Worm (Caenorhabditis elegans) whole organism, young adult: Measurements from ENCODE around the gene Y39A3CL.3.
A peak's percentile ranks its signal among the peaks of the same experiment; 100 is the strongest.

Source experiments
- B0019.2 ChIP-seq: fragments of 200-800 bp; sonication (Bioruptor generic); conservative IDR thresholded peaks from 2 replicates; pipeline ENCODE4 v1.3.6; 2022; ENCODE audit warnings: missing genetic modification reagents, missing genetic modification characterization, missing compliant biosample characterization
- B0035.1 ChIP-seq: sonication (generic microtip); optimal IDR thresholded peaks from 2 replicates; lab custom pipeline; 2016; ENCODE audit warnings: missing genetic modification characterization, mild to moderate bottlenecking, missing compliant biosample characterization, missing genotype, missing genetic modification reagents
- C17E4.6 ChIP-seq: fragments of 200-800 bp; sonication (Bioruptor generic); IDR thresholded peaks from 2 replicates; pipeline ENCODE4 v1.3.6; 2022; ENCODE audit warnings: missing genetic modification reagents, missing genetic modification characterization, missing compliant biosample characterization
- F22D6.2 ChIP-seq: sonication (generic microtip); optimal IDR thresholded peaks from 2 replicates; lab custom pipeline; 2016; ENCODE audit warnings: mild to moderate bottlenecking, missing genetic modification characterization, missing compliant biosample characterization
- F23B12.7 ChIP-seq: sonication (generic microtip); optimal IDR thresholded peaks from 2 replicates; lab custom pipeline; 2017; ENCODE audit warnings: missing genetic modification characterization, mild to moderate bottlenecking, missing compliant biosample characterization, antibody characterized with exemption, moderate library complexity; ENCODE audit not compliant: insufficient read depth
- F37B4.10 ChIP-seq: fragments of 200-800 bp; sonication (Bioruptor generic); IDR thresholded peaks from 2 replicates; pipeline ENCODE4 v1.3.6; 2022; ENCODE audit warnings: missing genetic modification characterization, missing compliant biosample characterization
- F49E8.2 ChIP-seq: sonication (generic microtip); optimal IDR thresholded peaks from 3 replicates; lab custom pipeline; 2017; ENCODE audit warnings: missing genetic modification characterization, mild to moderate bottlenecking, missing compliant biosample characterization, antibody characterized with exemption, moderate library complexity; ENCODE audit not compliant: insufficient read depth
- K11D2.4 ChIP-seq: fragments of 200-800 bp; sonication (Bioruptor generic); IDR thresholded peaks from 2 replicates; pipeline ENCODE4 v1.3.6; 2022; ENCODE audit warnings: missing genetic modification reagents, missing genetic modification characterization, missing compliant biosample characterization
- K12H6.12 ChIP-seq: fragments of 200-800 bp; sonication (Bioruptor generic); optimal IDR thresholded peaks from 2 replicates; lab custom pipeline; 2018; ENCODE audit warnings: mild to moderate bottlenecking, missing genetic modification characterization, missing compliant biosample characterization
- T26A5.8 ChIP-seq: sonication (generic microtip); optimal IDR thresholded peaks from 2 replicates; lab custom pipeline; 2016; ENCODE audit warnings: missing genetic modification characterization, missing compliant biosample characterization
- aptf-2 ChIP-seq: fragments of 200-800 bp; sonication (Bioruptor generic); conservative IDR thresholded peaks from 2 replicates; pipeline ENCODE4 v1.3.6; 2022; ENCODE audit warnings: missing genetic modification reagents, missing genetic modification characterization, missing compliant biosample characterization
- cebp-1 ChIP-seq, 2 experiments: fragments of 200-800 bp in 1 of 2; sonication (Bioruptor generic) in 1 of 2; sonication (generic microtip) in 1 of 2; IDR thresholded peaks in 1 of 2; optimal IDR thresholded peaks in 1 of 2; 2 replicates each; pipeline versions ENCODE4 v1.3.6 to Lab custom; 2017 to 2022; ENCODE audit warnings: missing compliant biosample characterization in 2 of 2, missing genetic modification characterization in 2 of 2, mild to moderate bottlenecking in 1 of 2, missing genetic modification reagents in 1 of 2, moderate library complexity in 1 of 2
- ceh-100 ChIP-seq: fragments of 200-800 bp; sonication (Bioruptor generic); IDR thresholded peaks from 2 replicates; pipeline ENCODE4 v1.3.6; 2022; ENCODE audit warnings: missing genetic modification reagents, missing genetic modification characterization, missing compliant biosample characterization
- ceh-40 ChIP-seq: fragments of 200-800 bp; sonication (Bioruptor generic); IDR thresholded peaks from 2 replicates; pipeline ENCODE4 v1.3.6; 2022; ENCODE audit warnings: missing genetic modification characterization, missing compliant biosample characterization
- ceh-79 ChIP-seq: sonication (generic microtip); optimal IDR thresholded peaks from 2 replicates; lab custom pipeline; 2017; ENCODE audit warnings: mild to moderate bottlenecking, missing genetic modification characterization, missing compliant biosample characterization
- dpff-1 ChIP-seq: sonication (generic microtip); optimal IDR thresholded peaks from 2 replicates; lab custom pipeline; 2017; ENCODE audit warnings: mild to moderate bottlenecking, missing genetic modification characterization, missing compliant biosample characterization
- egl-18 ChIP-seq: fragments of 200-800 bp; sonication (Bioruptor generic); IDR thresholded peaks from 2 replicates; pipeline ENCODE4 v1.3.6; 2022; ENCODE audit warnings: missing genetic modification reagents, missing genetic modification characterization, missing compliant biosample characterization
- egrh-3 ChIP-seq: fragments of 200-800 bp; sonication (Bioruptor generic); IDR thresholded peaks from 2 replicates; pipeline ENCODE4 v1.3.6; 2022; ENCODE audit warnings: missing genetic modification reagents, missing genetic modification characterization, missing compliant biosample characterization
- ets-4 ChIP-seq: fragments of 200-800 bp; sonication (Bioruptor generic); optimal IDR thresholded peaks from 2 replicates; lab custom pipeline; 2018; ENCODE audit warnings: mild to moderate bottlenecking, missing genetic modification characterization, missing compliant biosample characterization
- hlh-12 ChIP-seq: sonication (generic microtip); optimal IDR thresholded peaks from 2 replicates; lab custom pipeline; 2016; ENCODE audit warnings: missing genetic modification characterization, missing compliant biosample characterization
- hmg-20 ChIP-seq: fragments of 200-800 bp; sonication (Bioruptor generic); IDR thresholded peaks from 2 replicates; pipeline ENCODE4 v1.3.6; 2022; ENCODE audit warnings: missing genetic modification reagents, missing genetic modification characterization, missing compliant biosample characterization
- let-607 ChIP-seq, 2 experiments: fragments of 200-800 bp in 1 of 2; sonication (Bioruptor generic) in 1 of 2; sonication (generic microtip) in 1 of 2; optimal IDR thresholded peaks; 2 replicates each; lab custom pipeline; 2016 to 2018; ENCODE audit warnings: mild to moderate bottlenecking in 2 of 2, missing compliant biosample characterization in 2 of 2, missing genetic modification characterization in 2 of 2, moderate library complexity in 2 of 2, missing genotype in 1 of 2
- lir-1 ChIP-seq: fragments of 200-800 bp; sonication (Bioruptor generic); conservative IDR thresholded peaks from 2 replicates; pipeline ENCODE4 v1.3.6; 2022; ENCODE audit warnings: missing genetic modification reagents, missing genetic modification characterization, missing compliant biosample characterization
- madf-10 ChIP-seq: sonication (generic microtip); optimal IDR thresholded peaks from 2 replicates; lab custom pipeline; 2016; ENCODE audit warnings: mild to moderate bottlenecking, missing genetic modification characterization, missing compliant biosample characterization
- nfya-2 ChIP-seq: fragments of 200-800 bp; sonication (Bioruptor generic); IDR thresholded peaks from 2 replicates; pipeline ENCODE4 v1.3.6; 2022; ENCODE audit warnings: missing genetic modification reagents, missing genetic modification characterization, missing compliant biosample characterization
- nhr-179 ChIP-seq: sonication (generic microtip); optimal IDR thresholded peaks from 2 replicates; lab custom pipeline; 2016; ENCODE audit warnings: mild to moderate bottlenecking, missing genetic modification characterization, missing compliant biosample characterization
- repo-1 ChIP-seq: sonication (generic microtip); optimal IDR thresholded peaks from 2 replicates; lab custom pipeline; 2017; ENCODE audit warnings: mild to moderate bottlenecking, missing genetic modification characterization, missing compliant biosample characterization
- rpc-1 ChIP-seq, 2 experiments: fragments of 150-350 bp in 1 of 2; sonication (generic microtip) in 1 of 2; optimal IDR thresholded peaks; 2 replicates each; lab custom pipeline; 2014 to 2018; ENCODE audit warnings: missing biosample characterization in 1 of 2, missing genetic modification characterization in 1 of 2, missing genetic modification reagents in 1 of 2, missing genotype in 1 of 2
- sea-2 ChIP-seq: fragments of 200-800 bp; sonication (Bioruptor generic); IDR thresholded peaks from 2 replicates; pipeline ENCODE4 v1.3.6; 2022; ENCODE audit warnings: missing genetic modification characterization, missing compliant biosample characterization
- tbx-9 ChIP-seq: sonication (generic microtip); optimal IDR thresholded peaks from 2 replicates; lab custom pipeline; 2016; ENCODE audit warnings: borderline replicate concordance, missing genetic modification characterization, inconsistent platforms, missing compliant biosample characterization
- tlf-1 ChIP-seq: fragments of 200-800 bp; sonication (Bioruptor generic); optimal IDR thresholded peaks from 2 replicates; lab custom pipeline; 2018; ENCODE audit warnings: mild to moderate bottlenecking, missing genetic modification characterization, missing compliant biosample characterization
- unc-130 ChIP-seq: sonication (generic microtip); optimal IDR thresholded peaks from 2 replicates; lab custom pipeline; 2016; ENCODE audit warnings: missing genetic modification reagents, missing genetic modification characterization, missing compliant biosample characterization
- unc-62 ChIP-seq: fragments of 150-350 bp; optimal IDR thresholded peaks from 2 replicates; lab custom pipeline; 2014; ENCODE audit warnings: missing biosample characterization, missing genetic modification reagents, missing genetic modification characterization
- zfh-2 ChIP-seq: fragments of 200-800 bp; sonication (Bioruptor generic); conservative IDR thresholded peaks from 2 replicates; pipeline ENCODE4 v1.3.6; 2022; ENCODE audit warnings: missing genetic modification reagents, missing genetic modification characterization, missing compliant biosample characterization
- ztf-28 ChIP-seq: fragments of 200-800 bp; sonication (Bioruptor generic); IDR thresholded peaks from 2 replicates; pipeline ENCODE4 v1.3.6; 2022; ENCODE audit warnings: missing genetic modification reagents, missing genetic modification characterization, missing compliant biosample characterization

The Y39A3CL.3 gene

ce11 chrIII:1788033-1788432 lies 10.4 kb downstream of the Y39A3CL.3 start, which contains the start of gene rimb-1:
Gene rimb-1 (plus strand): TSS chrIII:1788333.
- TF ChIP-seq C17E4.6, result no peak
- TF ChIP-seq F22D6.2 (tag; lab: Kevin White, UChicago), result no peak
- no peak for TF ChIP-seq sea-2 (GFP tag; lab: Robert Waterston, UW)
- no peak for TF ChIP-seq nhr-179 (tag; lab: Kevin White, UChicago)
- TF ChIP-seq aptf-2 (GFP tag; lab: Robert Waterston, UW), result no peak
- no peak for TF ChIP-seq ceh-100 (GFP tag; lab: Robert Waterston, UW)
- TF ChIP-seq let-607 (tag; optimal IDR thresholded peaks at IDR 0.05; lab: Kevin White, UChicago), result no peak
- no peak for TF ChIP-seq tlf-1 (GFP tag; lab: Kevin White, UChicago)
- no peak for TF ChIP-seq ets-4 (GFP tag; lab: Kevin White, UChicago)
- TF ChIP-seq nfya-2 (GFP tag; lab: Robert Waterston, UW), result no peak
- TF ChIP-seq ceh-79 (tag; lab: Kevin White, UChicago), result no peak
- TF ChIP-seq F23B12.7 (tag; lab: Kevin White, UChicago), result no peak
- TF ChIP-seq rpc-1 (optimal IDR thresholded peaks at IDR 0.05; lab: Kevin White, UChicago), result no peak
- TF ChIP-seq rpc-1 (tag; optimal IDR thresholded peaks at IDR 0.05; lab: Kevin White, UChicago), result no peak
- TF ChIP-seq dpff-1 (tag; lab: Kevin White, UChicago), result no peak
- no peak for TF ChIP-seq K11D2.4 (GFP tag; lab: Robert Waterston, UW)
- TF ChIP-seq tbx-9 (tag; lab: Kevin White, UChicago), result no peak
- no peak for TF ChIP-seq T26A5.8 (tag; lab: Kevin White, UChicago)
- TF ChIP-seq B0035.1 (tag; lab: Kevin White, UChicago), result no peak

- TF ChIP-seq T26A5.8 (tag; lab: Kevin White, UChicago), result no peak
- TF ChIP-seq zfh-2 (GFP tag; lab: Robert Waterston, UW), result peak; percentile 79
- TF ChIP-seq egrh-3 (GFP tag; lab: Robert Waterston, UW), result peak; percentile 54; the same call in 1 of the 2 replicates
Observed at ce11 chrIII:1788972-1789371, 11.4 kb downstream of the Y39A3CL.3 start.

ce11 chrIII:1791949-1792348 lies 14.3 kb downstream of the Y39A3CL.3 start:
- no peak for TF ChIP-seq ceh-40 (GFP tag; lab: Robert Waterston, UW)
- no peak for TF ChIP-seq hlh-12 (tag; lab: Kevin White, UChicago)
- TF ChIP-seq ceh-79 (tag; lab: Kevin White, UChicago), result no peak
- TF ChIP-seq ztf-28, result no peak

DNA sequence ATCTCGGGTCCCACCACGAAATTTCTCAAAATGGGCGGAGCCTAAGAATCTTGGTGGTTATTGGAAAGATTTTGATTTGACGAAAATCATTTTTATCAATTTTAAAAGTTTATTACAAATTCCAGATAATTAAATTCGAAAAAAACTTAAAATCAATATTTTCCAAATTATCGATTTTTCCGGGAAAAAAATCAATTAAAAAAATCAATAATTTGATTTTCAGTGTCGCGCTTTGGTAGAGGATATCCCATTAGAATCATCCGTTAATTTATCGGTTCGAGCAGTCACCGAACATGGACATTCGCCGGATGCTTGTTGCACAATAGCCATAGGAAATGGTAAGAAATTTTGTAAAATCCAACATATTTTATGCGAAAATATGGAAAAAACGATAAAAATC lies 15.8 kb downstream of the Y39A3CL.3 start:
- TF ChIP-seq hlh-12 (tag; lab: Kevin White, UChicago), result no peak
- TF ChIP-seq egl-18 (GFP tag; lab: Robert Waterston, UW), result no peak
- TF ChIP-seq K12H6.12 (tag; lab: Kevin White, UChicago), result no peak
- TF ChIP-seq F49E8.2, result no peak
- no peak for TF ChIP-seq nhr-179 (tag; lab: Kevin White, UChicago)
- no peak for TF ChIP-seq K11D2.4 (GFP tag; lab: Robert Waterston, UW)
- no peak for TF ChIP-seq tbx-9 (tag; lab: Kevin White, UChicago)
- TF ChIP-seq hmg-20 (GFP tag; lab: Robert Waterston, UW), result no peak
- no peak for TF ChIP-seq F37B4.10
- TF ChIP-seq repo-1 (tag; lab: Kevin White, UChicago), result no peak
- no peak for TF ChIP-seq lir-1
- no peak for TF ChIP-seq unc-130 (GFP tag; lab: Kevin White, UChicago)
- TF ChIP-seq B0019.2, result no peak
- no peak for TF ChIP-seq madf-10
- TF ChIP-seq unc-62 (GFP tag; lab: Kevin White, UChicago), result no peak
- no peak for TF ChIP-seq F22D6.2 (tag; lab: Kevin White, UChicago)
- no peak for TF ChIP-seq ceh-79 (tag; lab: Kevin White, UChicago)
- TF ChIP-seq cebp-1 (GFP tag; IDR thresholded peaks at IDR 0.05; lab: Robert Waterston, UW), result no peak
- TF ChIP-seq cebp-1 (tag; optimal IDR thresholded peaks at IDR 0.05; lab: Kevin White, UChicago), result no peak
- TF ChIP-seq tlf-1 (GFP tag; lab: Kevin White, UChicago), result no peak
